Fruit fly (Drosophila melanogaster) whole organism: Measurements from ENCODE around the gene ThrRS.

ENCODE experiments used
- CG8478 ChIP-seq: fragments of >200 bp; optimal IDR thresholded peaks from 2 replicates; lab custom pipeline; 2018; ENCODE audit warnings: inconsistent platforms
- psq ChIP-seq: fragments of >200 bp; optimal IDR thresholded peaks from 2 replicates; lab custom pipeline; 2017
- usp ChIP-seq: fragments of >200 bp; optimal IDR thresholded peaks from 2 replicates; lab custom pipeline; 2017; ENCODE audit warnings: missing biosample characterization, missing genetic modification characterization, mixed read lengths

DNA sequence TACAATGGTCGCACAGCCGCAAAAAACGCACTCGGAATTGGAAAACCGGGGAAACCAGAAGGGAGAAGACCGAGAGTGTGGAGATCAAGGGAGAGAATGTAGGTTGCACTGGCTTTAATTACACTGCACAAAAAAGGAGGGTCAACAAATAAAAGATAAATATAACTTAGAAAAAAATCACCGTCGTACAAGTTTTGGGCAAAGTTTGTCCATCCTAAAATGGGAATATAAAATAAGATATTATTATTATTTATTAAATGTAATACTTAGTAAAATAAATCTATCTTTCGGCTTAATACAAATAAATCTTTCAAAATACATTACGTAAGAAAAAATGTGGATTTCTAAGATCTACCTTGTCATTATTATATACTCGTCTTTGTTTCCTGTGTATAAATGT, 12.3 kb downstream of the ThrRS start:
- no peak for TF ChIP-seq usp
- no peak for TF ChIP-seq psq (lab: Kevin White, UChicago)
- TF ChIP-seq CG8478 (lab: Kevin White, UChicago) = no peak
